Worm (Caenorhabditis elegans) whole organism, L4/young adult: ENCODE data around the gene Y62H9A.15.

Experiments used
- W03F9.2 ChIP-seq: fragments of 150-350 bp; optimal IDR thresholded peaks from 2 replicates; lab custom pipeline; 2014; ENCODE audit warnings: missing biosample characterization, missing genetic modification characterization
- dao-5 ChIP-seq: sonication (generic microtip); optimal IDR thresholded peaks from 2 replicates; lab custom pipeline; 2016; ENCODE audit warnings: missing genotype, missing genetic modification characterization, moderate library complexity, missing compliant biosample characterization

DNA sequence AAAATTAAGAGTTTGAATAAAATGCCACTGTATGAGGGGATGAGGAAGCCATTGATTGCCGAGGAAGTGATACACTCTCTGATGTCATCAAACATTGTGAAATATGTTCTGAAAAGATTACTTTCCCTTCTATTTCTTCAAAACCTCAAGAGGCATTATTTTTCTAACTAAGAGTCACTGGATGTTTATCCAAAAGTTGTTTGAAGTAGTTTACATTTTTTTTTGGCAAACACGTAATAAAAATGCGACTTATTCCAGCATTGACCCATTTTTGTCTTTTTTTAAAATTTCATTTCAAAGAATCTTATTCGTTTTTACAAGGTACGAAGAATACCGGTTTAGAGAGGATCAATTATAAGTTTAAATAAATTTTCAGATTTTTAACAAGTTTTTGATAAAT, 2.7 kb downstream of the Y62H9A.15 start, which contains the start of gene Y62H9A.11:
- TF ChIP-seq dao-5 (tag; lab: Kevin White, UChicago) (no peak), W03F9.2 (no peak)
